Fruit fly (Drosophila melanogaster) S2 (cell line): ENCODE data around the gene yellow-c.

Source experiments
- CG8478 ChIP-seq: fragments of >200 bp; optimal IDR thresholded peaks from 2 replicates; lab custom pipeline; 2018
- CTCF ChIP-seq, 2 experiments: fragments of >200 bp; optimal IDR thresholded peaks; 2 replicates each; lab custom pipeline; 2018

Gene yellow-c

dm6 chr2L:15066141-15066540 lies 30.9 kb downstream of the yellow-c start:
- TF ChIP-seq CTCF (optimal IDR thresholded peaks at IDR 0.05; lab: Kevin White, UChicago) (no peak), CG8478 (no peak)

DNA sequence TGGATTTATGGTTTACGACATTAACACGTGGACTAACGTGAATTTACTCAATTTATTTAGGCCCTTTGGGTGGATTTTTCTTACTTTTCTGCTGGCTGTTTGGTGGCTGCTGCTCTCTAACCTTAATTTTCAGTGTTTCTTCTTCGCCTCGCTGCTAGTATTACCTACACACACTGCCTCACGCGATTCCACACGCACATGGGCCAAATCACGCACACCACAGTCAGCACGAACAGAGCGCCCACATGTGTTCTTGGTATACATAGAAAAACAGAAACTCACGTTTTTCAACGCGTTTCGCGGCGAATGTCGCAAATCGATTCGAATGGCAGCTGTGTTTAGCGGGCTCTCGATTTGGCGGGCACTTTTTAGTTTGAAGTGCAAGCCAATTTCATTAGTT lies 32.6 kb downstream of the yellow-c start:
- TF ChIP-seq CG8478 (no peak), CTCF (optimal IDR thresholded peaks at IDR 0.05; lab: Kevin White, UChicago) (peak in 1 of 2 experiments; percentile 23)

DNA sequence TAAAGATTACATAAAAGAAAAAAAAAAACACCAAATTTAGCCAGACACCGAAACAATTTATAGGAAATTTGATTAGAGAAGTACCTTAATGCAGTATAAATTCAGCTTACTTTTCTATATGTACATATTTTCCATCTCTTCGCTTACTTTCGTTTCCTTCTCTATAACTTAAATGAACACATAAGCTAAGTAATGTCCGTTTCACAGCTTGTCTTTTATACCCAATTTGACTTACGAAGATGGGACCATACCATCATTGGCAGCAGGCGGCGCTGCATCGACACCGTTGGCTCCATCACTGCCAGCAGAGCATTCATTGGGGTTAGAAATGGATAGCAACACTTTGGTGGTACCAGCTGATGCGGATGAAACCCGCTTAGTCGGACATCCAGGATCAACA lies 35.0 kb downstream of the yellow-c start, which contains the start of gene vig:
TSS of gene vig (minus strand) at position 101 of the 400 bp plus-strand sequence.
- TF ChIP-seq CTCF (optimal IDR thresholded peaks at IDR 0.05; lab: Kevin White, UChicago) (no peak), CG8478 (no peak)

DNA sequence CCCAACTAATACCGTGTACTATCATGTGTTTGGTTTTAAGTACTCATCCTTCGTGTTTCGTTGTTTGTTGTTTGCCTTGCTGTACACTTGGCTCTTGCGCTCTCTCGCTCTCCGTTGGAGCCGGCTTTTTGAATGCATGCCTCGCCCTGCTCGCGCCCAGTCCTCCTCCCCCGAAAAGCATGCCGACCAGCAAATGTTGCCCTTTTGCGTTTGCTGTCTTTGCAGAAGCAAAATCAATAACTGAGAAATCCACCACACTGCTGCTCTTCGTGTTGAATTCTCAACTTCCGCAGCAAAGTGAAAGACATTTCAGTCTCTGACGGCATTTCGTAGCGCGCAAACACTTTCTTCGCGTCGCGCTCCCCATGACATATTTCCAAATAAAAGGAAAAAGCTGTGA lies 39.3 kb downstream of the yellow-c start, which contains the start of gene wwk:
TSS of gene wwk (plus strand) at position 312 of the 400 bp plus-strand sequence.
- TF ChIP-seq CTCF (optimal IDR thresholded peaks at IDR 0.05; lab: Kevin White, UChicago) (no peak), CG8478 (no peak)
